Fruit fly (Drosophila melanogaster): ENCODE data around the gene CG32100.
A peak's percentile ranks its signal among the peaks of the same experiment; 100 is the strongest.

The CG32100 gene

DNA sequence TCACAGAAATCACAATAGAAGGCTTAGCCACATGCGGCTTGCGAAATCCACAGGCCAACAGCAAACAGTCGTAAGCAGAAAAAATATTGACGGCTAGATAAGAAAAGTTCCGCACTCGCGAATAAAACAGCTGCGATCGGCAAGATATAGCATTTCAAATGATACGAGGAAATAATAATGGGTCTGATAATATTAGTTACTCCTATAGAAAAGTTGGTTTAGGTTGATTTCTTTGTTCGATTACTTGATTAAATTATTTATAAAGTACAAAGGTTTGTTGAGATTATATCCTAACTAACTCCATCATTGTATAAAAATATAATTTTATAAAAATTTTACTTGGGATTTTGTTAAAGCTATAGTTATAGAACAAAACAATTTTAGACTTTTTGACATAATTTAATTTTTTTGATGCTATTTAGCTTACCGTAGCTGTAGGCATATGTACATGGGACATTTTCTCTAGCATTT, 8.3 kb downstream of the CG32100 start (continued):
- TF ChIP-seq Sox102F (GFP tag; optimal IDR thresholded peaks at IDR 0.05) (peak; percentile 42), grau (tag; optimal IDR thresholded peaks at IDR 0.05) (peak; percentile 49), CG11504 (tag; optimal IDR thresholded peaks at IDR 0.05) (peak; percentile 59), nmo (GFP tag; optimal IDR thresholded peaks at IDR 0.05) (peak; percentile 33), CG2120 (GFP tag; optimal IDR thresholded peaks at IDR 0.05) (peak; percentile 24), CG16813 (GFP tag; IDR thresholded peaks at IDR 0.05; ENCODE audit: partially characterized antibody) (no peak), yki (optimal IDR thresholded peaks at IDR 0.05) (no peak), Dek (tag; optimal IDR thresholded peaks at IDR 0.05) (peak; percentile 33), ssp (GFP tag; IDR thresholded peaks at IDR 0.05) (no peak), fd96Cb (tag; optimal IDR thresholded peaks at IDR 0.05) (peak; percentile 27), Ssrp (tag; optimal IDR thresholded peaks at IDR 0.05) (peak; percentile 30), CG18262 (tag; optimal IDR thresholded peaks at IDR 0.05) (peak; percentile 63), z (GFP tag; IDR thresholded peaks at IDR 0.05) (no peak), schlank (tag; optimal IDR thresholded peaks at IDR 0.05) (no peak), az2 (GFP tag; optimal IDR thresholded peaks at IDR 0.05) (peak; percentile 40), pzg (GFP tag; optimal IDR thresholded peaks at IDR 0.05) (no peak), dmrt99B (tag; optimal IDR thresholded peaks at IDR 0.05) (peak; percentile 46), Bteb2 (GFP tag; optimal IDR thresholded peaks at IDR 0.05) (no peak), Vsx1 (GFP tag; optimal IDR thresholded peaks at IDR 0.05) (peak; percentile 22), tap (tag; optimal IDR thresholded peaks at IDR 0.05) (peak; percentile 3), Aef1 (GFP tag; IDR thresholded peaks at IDR 0.05) (no peak), phol (tag; optimal IDR thresholded peaks at IDR 0.05) (peak; percentile 44), CG17359 (tag; optimal IDR thresholded peaks at IDR 0.05) (peak; percentile 9), bowl (GFP tag; IDR thresholded peaks at IDR 0.05) (no peak), mld (GFP tag; IDR thresholded peaks at IDR 0.05; ENCODE audit: partially characterized antibody) (no peak), CG10979 (tag; optimal IDR thresholded peaks at IDR 0.05) (peak; percentile 38), CG3281 (GFP tag; optimal IDR thresholded peaks at IDR 0.05) (peak; percentile 39), pita (GFP tag; optimal IDR thresholded peaks at IDR 0.05) (no peak), ken (GFP tag; IDR thresholded peaks at IDR 0.05) (no peak), CG11695 (GFP tag; IDR thresholded peaks at IDR 0.05) (0 out of 3 replicates have a peak, but pooled peaks have one; percentile 27), zfh1 (GFP tag; IDR thresholded peaks at IDR 0.05) (no peak), CG15514 (GFP tag; optimal IDR thresholded peaks at IDR 0.05) (no peak), sqz (GFP tag; optimal IDR thresholded peaks at IDR 0.05) (peak; percentile 8), CG11398 (GFP tag; optimal IDR thresholded peaks at IDR 0.05) (no peak), CG13424 (tag; optimal IDR thresholded peaks at IDR 0.05) (peak; percentile 9), Hr51 (GFP tag; optimal IDR thresholded peaks at IDR 0.05) (peak in 1 of 2 experiments; percentile 51), CG32532 (GFP tag; IDR thresholded peaks at IDR 0.05) (peak; percentile 44; the same call in 1 of the 2 replicates), CG2678 (tag; optimal IDR thresholded peaks at IDR 0.05) (peak; percentile 70), Trl (optimal IDR thresholded peaks at IDR 0.05) (no peak), Trl (GFP tag; optimal IDR thresholded peaks at IDR 0.05) (no peak), B-H1 (GFP tag; IDR thresholded peaks at IDR 0.05) (no peak), CG14710 (tag; optimal IDR thresholded peaks at IDR 0.05) (peak; percentile 20), CG12659 (GFP tag; optimal IDR thresholded peaks at IDR 0.05) (peak; percentile 31), Lhr (GFP tag; optimal IDR thresholded peaks at IDR 0.05) (no peak), Meics (GFP tag; optimal IDR thresholded peaks at IDR 0.05) (peak; percentile 39), HLH54F (GFP tag; optimal IDR thresholded peaks at IDR 0.05) (no peak), dpn (GFP tag; optimal IDR thresholded peaks at IDR 0.05) (peak in 1 of 2 experiments; percentile 11), CG31441 (GFP tag; IDR thresholded peaks at IDR 0.05) (peak; percentile 47), CG8924 (tag; optimal IDR thresholded peaks at IDR 0.05) (peak; percentile 45), sug (tag; optimal IDR thresholded peaks at IDR 0.05) (peak; percentile 29)

Data from whole organism, embryonic.